Fruit fly (Drosophila melanogaster) whole organism, pupa: ENCODE results near the gene eIF4E5.
A peak's percentile ranks its signal among the peaks of the same experiment; 100 is the strongest.

Experiments used
- CG10348 ChIP-seq: fragments of 200-800 bp; sonication (Bioruptor generic); IDR thresholded peaks from 2 replicates; pipeline ENCODE4 v1.3.6; 2022; ENCODE audit warnings: missing biosample characterization, missing genetic modification characterization
- CG12605 ChIP-seq: fragments of 200-800 bp; sonication (Bioruptor generic); IDR thresholded peaks from 2 replicates; pipeline ENCODE4 v1.3.6; 2022; ENCODE audit warnings: missing biosample characterization, missing genetic modification characterization
- CG13204 ChIP-seq: fragments of 200-800 bp; sonication (Bioruptor generic); optimal IDR thresholded peaks from 2 replicates; lab custom pipeline; 2018; ENCODE audit warnings: missing biosample characterization, mild to moderate bottlenecking, missing genetic modification characterization, moderate library complexity
- CG14655 ChIP-seq: fragments of 200-800 bp; sonication (Bioruptor generic); optimal IDR thresholded peaks from 3 replicates; lab custom pipeline; 2017; ENCODE audit warnings: mild to moderate bottlenecking, missing biosample characterization, missing genetic modification reagents, missing genetic modification characterization
- CG15710 ChIP-seq: fragments of 200-800 bp; sonication (Bioruptor generic); optimal IDR thresholded peaks from 2 replicates; lab custom pipeline; 2018; ENCODE audit warnings: missing biosample characterization, mild to moderate bottlenecking, missing genetic modification characterization, moderate library complexity
- CG17806 ChIP-seq: fragments of 200-800 bp; sonication (Bioruptor generic); optimal IDR thresholded peaks from 2 replicates; lab custom pipeline; 2018; ENCODE audit warnings: missing biosample characterization, mild to moderate bottlenecking, missing genetic modification characterization, moderate library complexity
- CG32121 ChIP-seq: fragments of 200-800 bp; sonication (Bioruptor generic); IDR thresholded peaks from 2 replicates; pipeline ENCODE4 v1.3.6; 2022; ENCODE audit warnings: missing biosample characterization, missing genetic modification characterization
- CG34367 ChIP-seq: fragments of 200-800 bp; sonication (Bioruptor generic); optimal IDR thresholded peaks from 2 replicates; lab custom pipeline; 2018; ENCODE audit warnings: missing biosample characterization, mild to moderate bottlenecking, missing genetic modification characterization
- CG4496 ChIP-seq: fragments of 200-800 bp; sonication (Bioruptor generic); IDR thresholded peaks from 3 replicates; pipeline ENCODE4 v1.3.6; 2022; ENCODE audit warnings: missing biosample characterization, missing genetic modification characterization
- CG8159 ChIP-seq: fragments of 200-800 bp; sonication (Bioruptor generic); optimal IDR thresholded peaks from 3 replicates; lab custom pipeline; 2018; ENCODE audit warnings: missing biosample characterization, mild to moderate bottlenecking, missing genetic modification characterization, moderate library complexity
- CG8301 ChIP-seq: fragments of 200-800 bp; sonication (Bioruptor generic); optimal IDR thresholded peaks from 2 replicates; lab custom pipeline; 2018; ENCODE audit warnings: missing biosample characterization, mild to moderate bottlenecking, missing genetic modification characterization
- CG9948 ChIP-seq: fragments of 200-800 bp; sonication (Bioruptor generic); optimal IDR thresholded peaks from 2 replicates; lab custom pipeline; 2018; ENCODE audit warnings: missing biosample characterization, mild to moderate bottlenecking, missing genetic modification characterization, moderate library complexity
- D1 ChIP-seq: fragments of 200-800 bp; sonication (Bioruptor generic); optimal IDR thresholded peaks from 2 replicates; lab custom pipeline; 2018; ENCODE audit warnings: missing biosample characterization, mild to moderate bottlenecking, missing genetic modification characterization, moderate library complexity
- EcR ChIP-seq: fragments of 200-800 bp; sonication (Bioruptor generic); optimal IDR thresholded peaks from 3 replicates; lab custom pipeline; 2019; ENCODE audit warnings: missing biosample characterization, missing genetic modification characterization, mild to moderate bottlenecking, moderate library complexity, missing genetic modification reagents
- Ets98B ChIP-seq: fragments of 200-800 bp; sonication (Bioruptor generic); IDR thresholded peaks from 2 replicates; pipeline ENCODE4 v1.3.6; 2022; ENCODE audit warnings: missing biosample characterization, missing genetic modification characterization
- Pif1A ChIP-seq: fragments of 200-800 bp; sonication (Bioruptor generic); optimal IDR thresholded peaks from 3 replicates; lab custom pipeline; 2016; ENCODE audit warnings: missing biosample characterization, missing genetic modification characterization
- Pif1B ChIP-seq: fragments of 200-800 bp; sonication (Bioruptor generic); optimal IDR thresholded peaks from 3 replicates; lab custom pipeline; 2016; ENCODE audit warnings: missing biosample characterization, missing genetic modification characterization
- Snoo ChIP-seq: fragments of 200-800 bp; sonication (Bioruptor generic); optimal IDR thresholded peaks from 3 replicates; lab custom pipeline; 2017; ENCODE audit warnings: missing biosample characterization, mild to moderate bottlenecking, missing genetic modification characterization, inconsistent platforms
- fd96Ca ChIP-seq: fragments of 200-800 bp; sonication (Bioruptor generic); IDR thresholded peaks from 3 replicates; pipeline ENCODE4 v1.3.6; 2022; ENCODE audit warnings: missing biosample characterization, missing genetic modification characterization
- gl ChIP-seq: fragments of 200-800 bp; sonication (Bioruptor generic); optimal IDR thresholded peaks from 2 replicates; lab custom pipeline; 2018; ENCODE audit warnings: missing biosample characterization, mild to moderate bottlenecking, missing genetic modification characterization
- rn ChIP-seq: fragments of 200-800 bp; sonication (Bioruptor generic); IDR thresholded peaks from 2 replicates; pipeline ENCODE4 v1.3.6; 2022; ENCODE audit warnings: missing biosample characterization, missing genetic modification characterization

The eIF4E5 gene

DNA sequence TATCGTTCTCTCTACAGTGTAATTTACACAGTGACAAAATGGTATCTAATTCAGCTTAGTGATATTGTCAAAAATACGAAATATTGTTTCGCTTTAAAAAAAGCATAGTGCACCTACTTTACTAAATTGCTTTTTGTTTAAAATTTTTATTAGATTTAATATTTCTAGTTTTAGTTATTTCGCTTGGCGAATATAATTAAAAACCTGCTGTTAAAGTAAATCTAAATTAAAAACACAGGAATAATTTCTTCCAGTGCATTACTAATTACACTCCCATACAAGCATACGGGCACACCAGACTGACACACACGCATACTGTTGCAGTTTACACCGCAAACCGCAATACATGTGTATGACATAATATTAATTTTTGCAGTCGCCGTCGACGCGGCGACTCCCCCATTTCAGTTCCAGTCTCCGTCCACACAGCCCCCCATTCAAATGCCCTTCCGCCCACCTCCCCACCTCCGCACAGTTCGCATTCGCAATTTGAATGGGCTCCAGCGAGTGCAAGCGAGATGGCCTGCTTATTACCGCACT, 30.8 kb upstream of the eIF4E5 start:
- TF ChIP-seq CG32121 (GFP tag; lab: Robert Waterston, UW), result peak; percentile 87
- no peak for TF ChIP-seq EcR (GFP tag; lab: Kevin White, UChicago)
- TF ChIP-seq gl, result no peak
- peak; percentile 23 for TF ChIP-seq CG13204 (GFP tag; lab: Kevin White, UChicago)
- TF ChIP-seq Snoo (tag; lab: Kevin White, UChicago), result peak; percentile 59
- peak; percentile 82 for TF ChIP-seq CG12605 (GFP tag; lab: Robert Waterston, UW)
- no peak for TF ChIP-seq Pif1B (GFP tag; lab: Kevin White, UChicago)
- TF ChIP-seq CG9948 (tag; lab: Kevin White, UChicago), result peak; percentile 63
- TF ChIP-seq CG8159 (tag; lab: Kevin White, UChicago), result peak; percentile 85
- peak; percentile 66 for TF ChIP-seq CG17806 (tag; lab: Kevin White, UChicago)
- TF ChIP-seq Ets98B (GFP tag; lab: Robert Waterston, UW), result peak; percentile 72; the same call in 1 of the 2 replicates
- TF ChIP-seq CG4496 (GFP tag; lab: Robert Waterston, UW), result peak; percentile 79
- peak; percentile 55 for TF ChIP-seq CG34367 (tag; lab: Kevin White, UChicago)
- TF ChIP-seq D1, result no peak
- peak; percentile 71; the same call in 1 of the 2 replicates for TF ChIP-seq rn (GFP tag; lab: Robert Waterston, UW)
- TF ChIP-seq CG8301 (tag; lab: Kevin White, UChicago), result peak; percentile 68
- peak; percentile 78 for TF ChIP-seq CG10348
- TF ChIP-seq fd96Ca, result peak; percentile 32; the same call in 1 of the 3 replicates
- TF ChIP-seq CG14655 (GFP tag; lab: Kevin White, UChicago), result peak; percentile 68
- peak; percentile 33 for TF ChIP-seq Pif1A (GFP tag; lab: Kevin White, UChicago)
- peak; percentile 68 for TF ChIP-seq CG15710 (tag; lab: Kevin White, UChicago)

dm6 chr3L:7865094-7865746, 29.5 kb upstream of the eIF4E5 start:
- TF ChIP-seq Pif1A (GFP tag; lab: Kevin White, UChicago), result no peak
- TF ChIP-seq Ets98B (GFP tag; lab: Robert Waterston, UW), result peak; percentile 45

DNA sequence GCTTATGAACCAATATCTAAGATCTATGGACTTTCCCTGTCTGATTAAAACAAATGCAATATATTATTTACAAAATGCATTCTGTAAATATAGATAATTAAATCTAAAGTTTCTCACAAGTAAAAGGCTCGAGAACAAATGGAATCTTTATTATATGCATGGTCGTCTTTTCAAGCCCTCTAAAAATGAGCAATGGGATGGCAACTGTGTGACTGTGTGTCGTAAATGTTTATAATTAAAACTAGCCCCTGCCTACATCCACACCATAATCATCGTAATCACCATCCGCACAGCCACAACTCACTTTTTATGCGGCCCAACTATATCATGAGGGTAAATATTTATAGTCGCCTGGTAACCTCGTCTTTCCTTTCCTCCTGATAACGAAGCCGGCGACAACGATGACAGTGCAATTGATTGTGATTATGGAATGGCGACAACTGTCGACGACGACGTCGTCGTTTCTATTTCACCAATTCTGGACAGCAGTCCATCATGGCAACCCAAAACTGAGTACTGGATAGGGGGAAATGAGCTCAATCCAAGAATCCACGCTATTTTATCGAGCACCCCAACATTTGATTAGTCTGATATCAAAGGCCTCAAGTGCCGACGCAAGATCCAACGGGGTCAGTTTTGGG, 28.8 kb upstream of the eIF4E5 start:
- TF ChIP-seq CG13204 (GFP tag; lab: Kevin White, UChicago) (no peak), rn (GFP tag; lab: Robert Waterston, UW) (no peak), CG32121 (GFP tag; lab: Robert Waterston, UW) (no peak), Ets98B (GFP tag; lab: Robert Waterston, UW) (no peak), gl (no peak), CG8301 (tag; lab: Kevin White, UChicago) (no peak), CG4496 (GFP tag; lab: Robert Waterston, UW) (no peak), CG9948 (tag; lab: Kevin White, UChicago) (no peak), CG17806 (tag; lab: Kevin White, UChicago) (no peak), CG15710 (tag; lab: Kevin White, UChicago) (no peak), Snoo (tag; lab: Kevin White, UChicago) (no peak), CG12605 (GFP tag; lab: Robert Waterston, UW) (no peak), EcR (GFP tag; lab: Kevin White, UChicago) (no peak)

DNA sequence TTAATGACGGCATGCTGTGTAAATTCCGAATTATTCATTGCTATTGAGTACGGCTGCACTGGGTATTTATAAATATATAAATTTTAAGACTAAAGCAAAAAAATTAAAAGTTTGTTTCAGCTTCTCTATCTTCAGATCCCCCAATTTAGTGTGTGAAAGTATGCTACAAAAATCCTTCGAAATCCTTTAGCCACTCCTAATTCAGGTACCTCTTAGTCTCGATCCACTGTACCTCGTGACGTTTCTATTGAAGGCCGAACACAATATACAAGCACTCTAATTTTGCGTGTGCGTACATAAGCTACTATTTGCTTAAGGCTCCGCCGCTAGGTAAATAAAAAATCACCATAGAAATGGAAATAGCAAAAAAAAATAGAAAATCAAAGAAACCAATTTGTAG, 28.1 kb upstream of the eIF4E5 start:
- TF ChIP-seq Ets98B (GFP tag; lab: Robert Waterston, UW) (no peak), CG32121 (GFP tag; lab: Robert Waterston, UW) (peak; percentile 44; the same call in 1 of the 2 replicates)

DNA sequence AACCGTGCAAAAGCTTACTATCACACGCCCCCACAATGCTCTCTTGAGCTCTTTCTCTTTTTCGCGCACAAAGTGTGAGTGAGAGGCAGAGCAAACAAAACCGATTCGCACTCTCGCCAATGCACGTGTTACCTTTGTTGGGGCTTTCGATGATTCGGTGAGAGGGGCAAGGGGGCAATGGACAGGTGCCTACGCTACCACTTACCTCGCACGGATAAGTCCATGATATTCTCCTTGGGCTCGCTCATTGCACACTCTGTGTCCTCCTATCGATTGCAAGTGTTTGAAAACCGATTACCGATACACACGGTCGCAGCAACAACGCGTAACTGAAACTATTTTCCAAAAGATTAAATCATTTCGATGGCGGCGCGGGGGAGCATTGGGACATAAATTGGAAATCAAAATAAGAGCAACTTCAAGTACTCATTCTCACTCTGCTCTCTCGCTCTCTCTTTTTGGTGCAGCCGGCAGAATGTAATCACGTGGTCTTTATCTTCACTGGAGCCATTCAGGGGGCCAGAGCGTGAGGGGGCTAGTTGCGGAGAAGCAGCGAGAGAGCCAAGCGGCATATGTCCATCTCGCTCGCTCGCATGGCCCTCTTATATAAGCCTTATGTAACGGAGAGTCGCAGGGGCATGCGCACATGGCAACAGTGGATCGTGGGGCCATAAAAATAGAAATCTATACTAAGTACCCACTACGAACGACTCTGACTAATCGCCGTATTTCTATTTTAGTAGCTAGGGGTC, 27.5 kb upstream of the eIF4E5 start, which contains the start of gene Pdp1:
Pdp1 (minus strand) TSS at position 334 of the 752 bp plus-strand sequence.
- TF ChIP-seq rn (GFP tag; lab: Robert Waterston, UW) (0 out of 2 replicates have a peak, but pooled peaks have one; percentile 30), CG12605 (GFP tag; lab: Robert Waterston, UW) (peak; percentile 63; the same call in 1 of the 2 replicates), CG9948 (tag; lab: Kevin White, UChicago) (no peak), CG4496 (GFP tag; lab: Robert Waterston, UW) (peak; percentile 53; the same call in 2 of the 3 replicates), Ets98B (GFP tag; lab: Robert Waterston, UW) (peak; percentile 59; the same call in 1 of the 2 replicates), CG13204 (GFP tag; lab: Kevin White, UChicago) (no peak), CG15710 (tag; lab: Kevin White, UChicago) (peak; percentile 5), CG8159 (tag; lab: Kevin White, UChicago) (peak; percentile 24), CG32121 (GFP tag; lab: Robert Waterston, UW) (peak; percentile 36; the same call in 1 of the 2 replicates), CG8301 (tag; lab: Kevin White, UChicago) (no peak), Snoo (tag; lab: Kevin White, UChicago) (no peak), D1 (no peak), fd96Ca (0 out of 3 replicates have a peak, but pooled peaks have one; percentile 45), EcR (GFP tag; lab: Kevin White, UChicago) (peak; percentile 65), Pif1A (GFP tag; lab: Kevin White, UChicago) (peak; percentile 38), gl (peak; percentile 22), CG34367 (tag; lab: Kevin White, UChicago) (no peak), CG17806 (tag; lab: Kevin White, UChicago) (peak; percentile 16), CG14655 (GFP tag; lab: Kevin White, UChicago) (peak; percentile 48), Pif1B (GFP tag; lab: Kevin White, UChicago) (no peak), CG10348 (no peak)
